Fruit fly (Drosophila melanogaster) whole organism, prepupa: ENCODE measurements around the gene CG15169.

ENCODE experiments used
- Blimp-1 ChIP-seq: fragments of 200-800 bp; sonication (Bioruptor generic); optimal IDR thresholded peaks from 3 replicates; lab custom pipeline; 2017; ENCODE audit warnings: missing biosample characterization, missing genetic modification characterization, mild to moderate bottlenecking, moderate library complexity, missing genetic modification reagents
- CG10669 ChIP-seq: fragments of 200-800 bp; sonication (Bioruptor generic); optimal IDR thresholded peaks from 3 replicates; lab custom pipeline; 2018; ENCODE audit warnings: missing biosample characterization, mild to moderate bottlenecking, missing genetic modification characterization, moderate library complexity
- CG11294 ChIP-seq: fragments of 200-800 bp; sonication (Bioruptor generic); IDR thresholded peaks from 2 replicates; pipeline ENCODE4 v1.3.6; 2022; ENCODE audit warnings: missing biosample characterization, missing genetic modification characterization
- CG11902 ChIP-seq: fragments of 200-800 bp; sonication (Bioruptor generic); optimal IDR thresholded peaks from 3 replicates; lab custom pipeline; 2016; ENCODE audit warnings: missing biosample characterization, missing genetic modification characterization
- CG15336 ChIP-seq: fragments of 200-800 bp; sonication (Bioruptor generic); IDR thresholded peaks from 2 replicates; pipeline ENCODE4 v1.3.6; 2022; ENCODE audit warnings: missing biosample characterization, missing genetic modification characterization
- CG16779 ChIP-seq: fragments of 200-800 bp; sonication (Bioruptor generic); optimal IDR thresholded peaks from 3 replicates; lab custom pipeline; 2017; ENCODE audit warnings: missing biosample characterization, mild to moderate bottlenecking, missing genetic modification characterization
- CG32006 ChIP-seq: fragments of 200-800 bp; sonication (Bioruptor generic); optimal IDR thresholded peaks from 3 replicates; lab custom pipeline; 2017; ENCODE audit warnings: missing biosample characterization, mild to moderate bottlenecking, missing genetic modification characterization
- CG34406 ChIP-seq: fragments of 200-800 bp; sonication (Bioruptor generic); optimal IDR thresholded peaks from 3 replicates; lab custom pipeline; 2016; ENCODE audit warnings: missing biosample characterization, missing genetic modification characterization
- CG3919 ChIP-seq: fragments of 200-800 bp; sonication (Bioruptor generic); optimal IDR thresholded peaks from 3 replicates; lab custom pipeline; 2016; ENCODE audit warnings: missing biosample characterization, missing genetic modification characterization
- CG4318 ChIP-seq: fragments of 200-800 bp; sonication (Bioruptor generic); optimal IDR thresholded peaks from 3 replicates; lab custom pipeline; 2017; ENCODE audit warnings: missing biosample characterization, mild to moderate bottlenecking, missing genetic modification characterization
- CG6163 ChIP-seq: fragments of 200-800 bp; sonication (Bioruptor generic); IDR thresholded peaks from 3 replicates; pipeline ENCODE4 v1.3.6; 2022; ENCODE audit warnings: missing biosample characterization, missing genetic modification characterization
- CG6276 ChIP-seq: fragments of 200-800 bp; sonication (Bioruptor generic); optimal IDR thresholded peaks from 2 replicates; lab custom pipeline; 2017; ENCODE audit warnings: missing biosample characterization, mild to moderate bottlenecking, missing genetic modification characterization
- CG6792 ChIP-seq: fragments of 200-800 bp; sonication (Bioruptor generic); optimal IDR thresholded peaks from 3 replicates; lab custom pipeline; 2016; ENCODE audit warnings: missing biosample characterization, missing genetic modification characterization
- CG6854 ChIP-seq: fragments of 200-800 bp; sonication (Bioruptor generic); optimal IDR thresholded peaks from 2 replicates; lab custom pipeline; 2017; ENCODE audit warnings: missing biosample characterization, mild to moderate bottlenecking, missing genetic modification characterization
- CG7368 ChIP-seq: fragments of 200-800 bp; sonication (Bioruptor generic); optimal IDR thresholded peaks from 3 replicates; lab custom pipeline; 2016; ENCODE audit warnings: missing biosample characterization, missing genetic modification characterization
- CG8119 ChIP-seq: fragments of 200-800 bp; sonication (Bioruptor generic); IDR thresholded peaks from 3 replicates; pipeline ENCODE4 v1.3.6; 2022; ENCODE audit warnings: missing biosample characterization, missing genetic modification characterization
- CG8632 ChIP-seq: fragments of 200-800 bp; sonication (Bioruptor generic); optimal IDR thresholded peaks from 3 replicates; lab custom pipeline; 2016; ENCODE audit warnings: missing biosample characterization, missing genetic modification characterization
- CG9139 ChIP-seq: fragments of 200-800 bp; sonication (Bioruptor generic); optimal IDR thresholded peaks from 3 replicates; lab custom pipeline; 2017; ENCODE audit warnings: missing biosample characterization, mild to moderate bottlenecking, missing genetic modification characterization
- Eip75B ChIP-seq: fragments of 200-800 bp; sonication (Bioruptor generic); optimal IDR thresholded peaks from 3 replicates; lab custom pipeline; 2016; ENCODE audit warnings: missing biosample characterization, missing genetic modification characterization
- Eip78C ChIP-seq: fragments of 200-800 bp; sonication (Bioruptor generic); peaks from one replicate; lab custom pipeline; 2016; ENCODE audit warnings: missing biosample characterization, missing genetic modification characterization
- Eip93F ChIP-seq: fragments of 200-800 bp; sonication (Bioruptor generic); optimal IDR thresholded peaks from 2 replicates; lab custom pipeline; 2016; ENCODE audit warnings: missing biosample characterization, mild to moderate bottlenecking, missing genetic modification characterization
- Ets21C ChIP-seq: fragments of 200-800 bp; sonication (Bioruptor generic); optimal IDR thresholded peaks from 3 replicates; lab custom pipeline; 2016; ENCODE audit warnings: missing biosample characterization, missing genetic modification characterization
- Ets96B ChIP-seq: fragments of 200-800 bp; optimal IDR thresholded peaks from 2 replicates; lab custom pipeline; 2019; ENCODE audit warnings: missing biosample characterization, mild to moderate bottlenecking, missing genetic modification characterization, moderate library complexity
- Gug ChIP-seq: fragments of 200-800 bp; sonication (Bioruptor generic); IDR thresholded peaks from 2 replicates; pipeline ENCODE4 v1.3.6; 2022; ENCODE audit warnings: missing biosample characterization, missing genetic modification characterization
- Hr39 ChIP-seq: fragments of 200-800 bp; sonication (Bioruptor generic); optimal IDR thresholded peaks from 2 replicates; lab custom pipeline; 2016; ENCODE audit warnings: missing biosample characterization, missing genetic modification characterization
- Lpt ChIP-seq: fragments of 200-800 bp; sonication (Bioruptor generic); optimal IDR thresholded peaks from 3 replicates; lab custom pipeline; 2016; ENCODE audit warnings: missing biosample characterization, missing genetic modification characterization
- Met ChIP-seq: fragments of 200-800 bp; sonication (Bioruptor generic); optimal IDR thresholded peaks from 3 replicates; lab custom pipeline; 2016; ENCODE audit warnings: missing biosample characterization, missing genetic modification characterization
- OdsH ChIP-seq: fragments of 200-800 bp; sonication (Bioruptor generic); optimal IDR thresholded peaks from 3 replicates; lab custom pipeline; 2016; ENCODE audit warnings: missing biosample characterization, missing genetic modification characterization
- Smox ChIP-seq: fragments of 200-800 bp; sonication (Bioruptor generic); optimal IDR thresholded peaks from 3 replicates; lab custom pipeline; 2016; ENCODE audit warnings: missing biosample characterization, missing genetic modification characterization
- Sox102F ChIP-seq: fragments of 200-800 bp; sonication (Bioruptor generic); optimal IDR thresholded peaks from 2 replicates; lab custom pipeline; 2016; ENCODE audit warnings: missing biosample characterization, mild to moderate bottlenecking, missing genetic modification characterization
- Sox15 ChIP-seq: fragments of 200-800 bp; sonication (Bioruptor generic); optimal IDR thresholded peaks from 3 replicates; lab custom pipeline; 2016; ENCODE audit warnings: missing biosample characterization, missing genetic modification characterization
- achi ChIP-seq: fragments of 200-800 bp; sonication (Bioruptor generic); optimal IDR thresholded peaks from 3 replicates; lab custom pipeline; 2016; ENCODE audit warnings: missing biosample characterization, missing genetic modification characterization
- acj6 ChIP-seq: fragments of 200-800 bp; sonication (Bioruptor generic); optimal IDR thresholded peaks from 3 replicates; lab custom pipeline; 2016; ENCODE audit warnings: missing biosample characterization, missing genetic modification characterization
- cyc ChIP-seq: fragments of 200-800 bp; sonication (Bioruptor generic); optimal IDR thresholded peaks from 3 replicates; lab custom pipeline; 2016; ENCODE audit warnings: missing biosample characterization, missing genetic modification characterization
- dac ChIP-seq: fragments of 200-800 bp; sonication (Bioruptor generic); optimal IDR thresholded peaks from 2 replicates; lab custom pipeline; 2017; ENCODE audit warnings: missing biosample characterization, mild to moderate bottlenecking, missing genetic modification characterization
- dsx ChIP-seq: fragments of 200-800 bp; optimal IDR thresholded peaks from 3 replicates; lab custom pipeline; 2019; ENCODE audit warnings: missing biosample characterization, mild to moderate bottlenecking, missing genetic modification characterization, moderate library complexity; ENCODE audit not compliant: poor library complexity, severe bottlenecking
- esn ChIP-seq: fragments of 200-800 bp; sonication (Bioruptor generic); optimal IDR thresholded peaks from 2 replicates; lab custom pipeline; 2016; ENCODE audit warnings: missing biosample characterization, mild to moderate bottlenecking, missing genetic modification characterization, moderate library complexity
- fd59A ChIP-seq: fragments of 200-800 bp; sonication (Bioruptor generic); optimal IDR thresholded peaks from 2 replicates; lab custom pipeline; 2017; ENCODE audit warnings: missing biosample characterization, mild to moderate bottlenecking, missing genetic modification characterization, missing genetic modification reagents
- fd85E ChIP-seq: fragments of 200-800 bp; sonication (Bioruptor generic); optimal IDR thresholded peaks from 3 replicates; lab custom pipeline; 2016; ENCODE audit warnings: missing biosample characterization, missing genetic modification characterization
- fkh ChIP-seq: fragments of 200-800 bp; sonication (Bioruptor generic); optimal IDR thresholded peaks from 3 replicates; lab custom pipeline; 2017; ENCODE audit warnings: missing biosample characterization, mild to moderate bottlenecking, missing genetic modification characterization, moderate library complexity
- lz ChIP-seq: fragments of 200-800 bp; sonication (Bioruptor generic); optimal IDR thresholded peaks from 3 replicates; lab custom pipeline; 2016; ENCODE audit warnings: missing biosample characterization, missing genetic modification characterization
- net ChIP-seq: fragments of 200-800 bp; sonication (Bioruptor generic); optimal IDR thresholded peaks from 3 replicates; lab custom pipeline; 2016; ENCODE audit warnings: missing biosample characterization, missing genetic modification characterization
- salr ChIP-seq, 2 experiments: fragments of 200-800 bp; sonication (Bioruptor generic); optimal IDR thresholded peaks; 3 replicates each; lab custom pipeline; 2016 to 2018; ENCODE audit warnings: missing biosample characterization in 2 of 2, missing genetic modification characterization in 2 of 2, mild to moderate bottlenecking in 1 of 2
- spab ChIP-seq: fragments of 200-800 bp; sonication (Bioruptor generic); optimal IDR thresholded peaks from 2 replicates; lab custom pipeline; 2017; ENCODE audit warnings: missing biosample characterization, mild to moderate bottlenecking, missing genetic modification characterization, missing genetic modification reagents
- ss ChIP-seq, 2 experiments: fragments of 200-800 bp; sonication (Bioruptor generic); optimal IDR thresholded peaks; 2 replicates in 1 of 2; 3 replicates in 1 of 2; lab custom pipeline; 2017 to 2018; ENCODE audit warnings: mild to moderate bottlenecking in 2 of 2, missing biosample characterization in 2 of 2, missing genetic modification characterization in 2 of 2, moderate library complexity in 1 of 2
- vri ChIP-seq: fragments of 200-800 bp; sonication (Bioruptor generic); optimal IDR thresholded peaks from 3 replicates; lab custom pipeline; 2016; ENCODE audit warnings: missing biosample characterization, mild to moderate bottlenecking, missing genetic modification characterization

CG15169 gene

dm6 chr2L:18944175-18945012, 46.4 kb upstream of the CG15169 start (continued):
- peak; percentile 47 for TF ChIP-seq Eip75B (GFP tag; lab: Kevin White, UChicago)
- no peak for TF ChIP-seq Lpt
- no peak for TF ChIP-seq dac

dm6 chr2L:18945765-18946552, 44.9 kb upstream of the CG15169 start, which contains the start of gene CG46304:
Gene CG46304 (plus strand): TSS chr2L:18946305.
- TF ChIP-seq Smox (GFP tag; lab: Kevin White, UChicago) (peak; percentile 35), Ets96B (tag; lab: Kevin White, UChicago) (peak; percentile 38), CG10669 (GFP tag; lab: Kevin White, UChicago) (peak; percentile 33), Blimp-1 (no peak), fd59A (GFP tag; lab: Kevin White, UChicago) (peak; percentile 62), dac (no peak), Lpt (peak; percentile 61), cyc (GFP tag; lab: Kevin White, UChicago) (peak; percentile 25), CG6163 (GFP tag; lab: Robert Waterston, UW) (0 out of 3 replicates have a peak, but pooled peaks have one; percentile 23), Eip75B (GFP tag; lab: Kevin White, UChicago) (peak; percentile 29), ss (GFP tag; optimal IDR thresholded peaks at IDR 0.05; lab: Kevin White, UChicago) (peak in 1 of 2 experiments; percentile 33), Eip93F (GFP tag; lab: Kevin White, UChicago) (no peak), vri (GFP tag; lab: Kevin White, UChicago) (no peak), achi (peak; percentile 41), CG3919 (GFP tag; lab: Kevin White, UChicago) (peak; percentile 39), CG32006 (GFP tag; lab: Kevin White, UChicago) (peak; percentile 59), CG16779 (tag; lab: Kevin White, UChicago) (no peak), lz (peak; percentile 53), CG8119 (GFP tag; lab: Robert Waterston, UW) (no peak), CG9139 (GFP tag; lab: Kevin White, UChicago) (no peak), fd85E (GFP tag; lab: Kevin White, UChicago) (no peak), spab (GFP tag; lab: Kevin White, UChicago) (peak; percentile 51), CG8632 (GFP tag; lab: Kevin White, UChicago) (peak; percentile 1), CG4318 (GFP tag; lab: Kevin White, UChicago) (no peak), salr (GFP tag; optimal IDR thresholded peaks at IDR 0.05; lab: Kevin White, UChicago) (no peak), CG15336 (GFP tag; lab: Robert Waterston, UW) (no peak), Sox15 (GFP tag; lab: Kevin White, UChicago) (peak; percentile 22), Gug (GFP tag; lab: Robert Waterston, UW) (no peak), Eip78C (GFP tag; lab: Kevin White, UChicago) (peak; percentile 85), Hr39 (GFP tag; lab: Kevin White, UChicago) (peak; percentile 39), CG34406 (GFP tag; lab: Kevin White, UChicago) (peak; percentile 9), OdsH (GFP tag; lab: Kevin White, UChicago) (peak; percentile 42), dsx (no peak), Ets21C (peak; percentile 12), acj6 (GFP tag; lab: Kevin White, UChicago) (peak; percentile 32), CG11902 (peak; percentile 6), Met (peak; percentile 55), CG6792 (GFP tag; lab: Kevin White, UChicago) (peak; percentile 19), CG7368 (GFP tag; lab: Kevin White, UChicago) (no peak), CG11294 (GFP tag; lab: Robert Waterston, UW) (no peak), CG6276 (no peak), esn (GFP tag; lab: Kevin White, UChicago) (peak; percentile 55), CG6854 (GFP tag; lab: Kevin White, UChicago) (no peak), fkh (GFP tag; lab: Kevin White, UChicago) (no peak), net (GFP tag; lab: Kevin White, UChicago) (no peak), Sox102F (GFP tag; lab: Kevin White, UChicago) (peak; percentile 35)
